Worm (Caenorhabditis elegans) whole organism, early embryonic: ENCODE measurements around the gene F08A7.1.

Experiments
- aly-1 ChIP-seq: sonication (generic microtip); optimal IDR thresholded peaks from 2 replicates; lab custom pipeline; 2016; ENCODE audit warnings: missing genetic modification characterization, missing compliant biosample characterization
- ama-1 ChIP-seq: fragments of 150-350 bp; optimal IDR thresholded peaks from 2 replicates; lab custom pipeline; 2014
- flt-1 ChIP-seq: fragments of 200-800 bp; sonication (Bioruptor generic); IDR thresholded peaks from 2 replicates; pipeline ENCODE4 v1.3.6; 2022; ENCODE audit warnings: missing genetic modification characterization, missing compliant biosample characterization
- hmg-4 ChIP-seq: fragments of 200-800 bp; sonication (Bioruptor generic); optimal IDR thresholded peaks from 2 replicates; lab custom pipeline; 2018; ENCODE audit warnings: mild to moderate bottlenecking, missing genetic modification characterization, missing compliant biosample characterization

- TF ChIP-seq aly-1 (tag; lab: Kevin White, UChicago) (no peak), ama-1 (lab: Kevin White, UChicago) (no peak), flt-1 (GFP tag; lab: Robert Waterston, UW) (no peak), hmg-4 (GFP tag; lab: Kevin White, UChicago) (no peak)
Measured at ce11 chrIV:17465886-17466285, 25.5 kb downstream of the F08A7.1 start, which contains the start of gene F11E6.6.
